Worm (Caenorhabditis elegans): ENCODE results near the gene srbc-56.

ce11 chrV:15872273-15872672, 40.8 kb upstream of the srbc-56 start, which contains the start of gene str-56:
- TF ChIP-seq pha-4 (tag; optimal IDR thresholded peaks at IDR 0.05) = no peak
- TF ChIP-seq sptf-1 (tag; optimal IDR thresholded peaks at IDR 0.05) = no peak
- TF ChIP-seq ztf-11 (tag; optimal IDR thresholded peaks at IDR 0.05) = no peak
- no peak for TF ChIP-seq flh-1 (GFP tag; optimal IDR thresholded peaks at IDR 0.05)
- no peak for TF ChIP-seq snpc-4 (tag; optimal IDR thresholded peaks at IDR 0.05)
- TF ChIP-seq lsy-2 (tag; optimal IDR thresholded peaks at IDR 0.05) = no peak
- no peak for TF ChIP-seq sem-2 (GFP tag; optimal IDR thresholded peaks at IDR 0.05)
- no peak for TF ChIP-seq unc-62 (GFP tag; optimal IDR thresholded peaks at IDR 0.05)
- no peak for TF ChIP-seq lin-13 (tag; optimal IDR thresholded peaks at IDR 0.05)
- no peak for TF ChIP-seq ceh-43 (GFP tag; optimal IDR thresholded peaks at IDR 0.05)
- no peak for TF ChIP-seq mab-5 (tag; optimal IDR thresholded peaks at IDR 0.05)

All from whole organism, mixed stage, embryonic.